Worm (Caenorhabditis elegans) whole organism, L4 larva: ENCODE data around the gene C18F10.2.

Experiments used
- F10B5.3 ChIP-seq: sonication (generic microtip); optimal IDR thresholded peaks from 2 replicates; lab custom pipeline; 2016; ENCODE audit warnings: mild to moderate bottlenecking, missing genetic modification characterization, missing compliant biosample characterization
- F26F4.8 ChIP-seq: fragments of 200-800 bp; sonication (Bioruptor generic); conservative IDR thresholded peaks from 2 replicates; pipeline ENCODE4 v1.3.6; 2022; ENCODE audit warnings: missing genetic modification characterization, missing compliant biosample characterization
- F37D6.2 ChIP-seq: sonication (generic microtip); optimal IDR thresholded peaks from 2 replicates; lab custom pipeline; 2016; ENCODE audit warnings: mild to moderate bottlenecking, missing genetic modification characterization, missing compliant biosample characterization
- F44E2.7 ChIP-seq: fragments of 200-800 bp; sonication (Bioruptor generic); IDR thresholded peaks from 2 replicates; pipeline ENCODE4 v2.1.2; 2022; ENCODE audit warnings: missing genetic modification characterization, missing compliant biosample characterization
- R02D3.7 ChIP-seq: fragments of 150-350 bp; sonication (generic microtip); optimal IDR thresholded peaks from 3 replicates; lab custom pipeline; 2014; ENCODE audit warnings: missing biosample characterization, missing genetic modification characterization
- T26A8.4 ChIP-seq: fragments of 200-800 bp; sonication (Bioruptor generic); IDR thresholded peaks from 2 replicates; pipeline ENCODE4 v1.3.6; 2022; ENCODE audit warnings: missing genetic modification characterization, missing compliant biosample characterization
- Y5F2A.4 ChIP-seq: fragments of 200-800 bp; sonication (Bioruptor generic); optimal IDR thresholded peaks from 2 replicates; lab custom pipeline; 2018; ENCODE audit warnings: mild to moderate bottlenecking, missing genetic modification characterization, missing compliant biosample characterization
- Y75B8A.6 ChIP-seq: fragments of 200-800 bp; sonication (Bioruptor generic); IDR thresholded peaks from 2 replicates; pipeline ENCODE4 v1.3.6; 2022; ENCODE audit warnings: missing genetic modification reagents, missing genetic modification characterization, missing compliant biosample characterization
- ZK337.2 ChIP-seq: fragments of 200-800 bp; sonication (Bioruptor generic); IDR thresholded peaks from 2 replicates; pipeline ENCODE4 v1.3.6; 2022; ENCODE audit warnings: missing genetic modification reagents, missing genetic modification characterization, missing compliant biosample characterization
- aha-1 ChIP-seq: fragments of 150-350 bp; peaks from one replicate; lab custom pipeline; 2014; ENCODE audit warnings: missing biosample characterization, missing genetic modification characterization
- arid-1 ChIP-seq: fragments of 200-800 bp; sonication (Bioruptor generic); conservative IDR thresholded peaks from 2 replicates; pipeline ENCODE4 v1.3.6; 2022; ENCODE audit warnings: missing genetic modification reagents, missing genetic modification characterization, missing compliant biosample characterization
- ceh-28 ChIP-seq: fragments of 150-350 bp; optimal IDR thresholded peaks from 2 replicates; lab custom pipeline; 2014; ENCODE audit warnings: missing biosample characterization, missing genetic modification reagents, missing genetic modification characterization
- ceh-82 ChIP-seq: sonication (generic microtip); optimal IDR thresholded peaks from 2 replicates; lab custom pipeline; 2017; ENCODE audit warnings: missing biosample characterization, missing genetic modification characterization
- ces-1 ChIP-seq: fragments of 150-350 bp; sonication (generic microtip); optimal IDR thresholded peaks from 4 replicates; lab custom pipeline; 2014; ENCODE audit warnings: missing biosample characterization, missing genetic modification reagents, missing genetic modification characterization
- cey-2 ChIP-seq: sonication (generic microtip); optimal IDR thresholded peaks from 3 replicates; lab custom pipeline; 2017; ENCODE audit warnings: missing genetic modification characterization, mild to moderate bottlenecking, missing compliant biosample characterization, antibody characterized with exemption, borderline replicate concordance; ENCODE audit not compliant: insufficient read depth
- daf-12 ChIP-seq: fragments of 150-350 bp; optimal IDR thresholded peaks from 2 replicates; lab custom pipeline; 2014; ENCODE audit warnings: missing biosample characterization, missing genetic modification reagents, missing genetic modification characterization
- daf-16 ChIP-seq, 3 experiments: sonication (generic microtip); optimal IDR thresholded peaks; 2 replicates each; lab custom pipeline; 2016 to 2017; ENCODE audit warnings: missing genetic modification characterization in 3 of 3, missing genetic modification reagents in 3 of 3, mild to moderate bottlenecking in 2 of 3, missing compliant biosample characterization in 2 of 3, missing biosample characterization in 1 of 3, moderate library complexity in 1 of 3
- dmd-9 ChIP-seq: fragments of 200-800 bp; sonication (Bioruptor generic); IDR thresholded peaks from 2 replicates; pipeline ENCODE4 v1.3.6; 2022; ENCODE audit warnings: missing genetic modification reagents, missing genetic modification characterization, missing compliant biosample characterization
- egl-43 ChIP-seq: fragments of 200-800 bp; sonication (Bioruptor generic); IDR thresholded peaks from 2 replicates; pipeline ENCODE4 v1.3.6; 2022; ENCODE audit warnings: missing genetic modification reagents, missing genetic modification characterization, missing compliant biosample characterization
- gei-8 ChIP-seq: fragments of 200-800 bp; sonication (Bioruptor generic); optimal IDR thresholded peaks from 2 replicates; lab custom pipeline; 2018; ENCODE audit warnings: mild to moderate bottlenecking, missing genetic modification characterization, missing compliant biosample characterization
- hif-1 ChIP-seq, 2 experiments: sonication (generic microtip); optimal IDR thresholded peaks; 2 replicates each; lab custom pipeline; 2016 to 2017; ENCODE audit warnings: missing compliant biosample characterization in 2 of 2, missing genetic modification characterization in 2 of 2, missing genetic modification reagents in 2 of 2, missing genotype in 2 of 2, mild to moderate bottlenecking in 1 of 2
- hlh-11 ChIP-seq: fragments of 200-800 bp; sonication (Bioruptor generic); optimal IDR thresholded peaks from 2 replicates; lab custom pipeline; 2018; ENCODE audit warnings: mild to moderate bottlenecking, missing genetic modification characterization, missing compliant biosample characterization
- hlh-30 ChIP-seq: sonication (generic microtip); optimal IDR thresholded peaks from 2 replicates; lab custom pipeline; 2017; ENCODE audit warnings: antibody characterized with exemption, mild to moderate bottlenecking, missing genetic modification characterization, missing compliant biosample characterization; ENCODE audit not compliant: insufficient read depth
- jun-1 ChIP-seq: fragments of 150-350 bp; optimal IDR thresholded peaks from 2 replicates; lab custom pipeline; 2014; ENCODE audit warnings: missing biosample characterization, missing genetic modification reagents, missing genetic modification characterization
- lim-7 ChIP-seq: fragments of 200-800 bp; sonication (Bioruptor generic); IDR thresholded peaks from 2 replicates; pipeline ENCODE4 v1.3.6; 2022; ENCODE audit warnings: missing genetic modification characterization, missing compliant biosample characterization
- lin-1 ChIP-seq: fragments of 200-800 bp; sonication (Bioruptor generic); IDR thresholded peaks from 2 replicates; pipeline ENCODE4 v1.3.6; 2022; ENCODE audit warnings: missing genetic modification reagents, missing genetic modification characterization, missing compliant biosample characterization
- lin-38 ChIP-seq: fragments of 200-800 bp; sonication (Bioruptor generic); IDR thresholded peaks from 2 replicates; pipeline ENCODE4 v1.3.6; 2022; ENCODE audit warnings: missing genetic modification reagents, missing genetic modification characterization, missing compliant biosample characterization
- lir-3 ChIP-seq: sonication (generic microtip); optimal IDR thresholded peaks from 2 replicates; lab custom pipeline; 2016; ENCODE audit warnings: mild to moderate bottlenecking, missing genetic modification characterization, missing compliant biosample characterization
- lsy-2 ChIP-seq, 2 experiments: fragments of 150-350 bp in 1 of 2; sonication (generic microtip) in 1 of 2; optimal IDR thresholded peaks; 2 replicates each; lab custom pipeline; 2014 to 2017; ENCODE audit warnings: missing biosample characterization in 2 of 2, missing genetic modification characterization in 2 of 2
- mes-2 ChIP-seq: sonication (generic microtip); optimal IDR thresholded peaks from 2 replicates; lab custom pipeline; 2016; ENCODE audit warnings: missing genotype, mild to moderate bottlenecking, missing genetic modification characterization, missing compliant biosample characterization; ENCODE audit not compliant: poor library complexity, severe bottlenecking
- mxl-2 ChIP-seq: fragments of 200-800 bp; sonication (Bioruptor generic); conservative IDR thresholded peaks from 2 replicates; pipeline ENCODE4 v1.3.6; 2022; ENCODE audit warnings: missing genetic modification reagents, missing genetic modification characterization, missing compliant biosample characterization
- mxl-3 ChIP-seq: fragments of 200-800 bp; sonication (Bioruptor generic); optimal IDR thresholded peaks from 2 replicates; lab custom pipeline; 2018; ENCODE audit warnings: mild to moderate bottlenecking, missing genetic modification characterization, missing compliant biosample characterization
- nhr-102 ChIP-seq: sonication (generic microtip); optimal IDR thresholded peaks from 2 replicates; lab custom pipeline; 2016; ENCODE audit warnings: mild to moderate bottlenecking, missing genetic modification characterization, moderate library complexity, missing compliant biosample characterization
- nhr-11 ChIP-seq: fragments of 150-350 bp; optimal IDR thresholded peaks from 2 replicates; lab custom pipeline; 2014; ENCODE audit warnings: missing biosample characterization, missing genetic modification characterization
- nhr-237 ChIP-seq: sonication (generic microtip); optimal IDR thresholded peaks from 2 replicates; lab custom pipeline; 2017; ENCODE audit warnings: missing biosample characterization, missing genetic modification characterization
- nhr-25 ChIP-seq: sonication (generic microtip); optimal IDR thresholded peaks from 2 replicates; lab custom pipeline; 2017; ENCODE audit warnings: missing genetic modification characterization, mild to moderate bottlenecking, missing compliant biosample characterization, antibody characterized with exemption, moderate library complexity, borderline replicate concordance; ENCODE audit not compliant: insufficient read depth
- nhr-28 ChIP-seq: fragments of 150-350 bp; optimal IDR thresholded peaks from 2 replicates; lab custom pipeline; 2014; ENCODE audit warnings: missing biosample characterization, missing genetic modification characterization
- nhr-42 ChIP-seq: fragments of 200-800 bp; sonication (Bioruptor generic); IDR thresholded peaks from 2 replicates; pipeline ENCODE4 v1.3.6; 2022; ENCODE audit warnings: missing genetic modification characterization, missing compliant biosample characterization
- nhr-6 ChIP-seq: fragments of 150-350 bp; optimal IDR thresholded peaks from 2 replicates; lab custom pipeline; 2014; ENCODE audit warnings: missing biosample characterization, missing genetic modification characterization
- nhr-77 ChIP-seq: fragments of 150-350 bp; optimal IDR thresholded peaks from 2 replicates; lab custom pipeline; 2014; ENCODE audit warnings: missing biosample characterization, missing genetic modification characterization
- rbr-2 ChIP-seq: sonication (generic microtip); optimal IDR thresholded peaks from 2 replicates; lab custom pipeline; 2016; ENCODE audit warnings: missing genotype, missing genetic modification characterization, missing compliant biosample characterization
- set-16 ChIP-seq: fragments of 200-800 bp; sonication (Bioruptor generic); IDR thresholded peaks from 2 replicates; pipeline ENCODE4 v1.3.6; 2022; ENCODE audit warnings: missing genetic modification reagents, missing genetic modification characterization, missing compliant biosample characterization
- snpc-4 ChIP-seq: fragments of 150-350 bp; optimal IDR thresholded peaks from 2 replicates; lab custom pipeline; 2014; ENCODE audit warnings: missing biosample characterization, missing genetic modification characterization
- spr-1 ChIP-seq: sonication (generic microtip); optimal IDR thresholded peaks from 2 replicates; lab custom pipeline; 2016; ENCODE audit warnings: mild to moderate bottlenecking, missing genetic modification characterization, missing compliant biosample characterization
- unc-39 ChIP-seq: sonication (generic microtip); optimal IDR thresholded peaks from 2 replicates; lab custom pipeline; 2017; ENCODE audit warnings: missing biosample characterization, missing genetic modification characterization
- zag-1 ChIP-seq: fragments of 150-350 bp; optimal IDR thresholded peaks from 2 replicates; lab custom pipeline; 2014; ENCODE audit warnings: missing biosample characterization, missing genetic modification characterization
- zfp-3 ChIP-seq: fragments of 200-800 bp; sonication (Bioruptor generic); conservative IDR thresholded peaks from 2 replicates; pipeline ENCODE4 v1.3.6; 2022; ENCODE audit warnings: missing genetic modification reagents, missing genetic modification characterization, missing compliant biosample characterization
- zip-11 ChIP-seq: fragments of 200-800 bp; sonication (Bioruptor generic); IDR thresholded peaks from 2 replicates; pipeline ENCODE4 v1.3.6; 2022; ENCODE audit warnings: missing genetic modification characterization, missing compliant biosample characterization
- zip-2 ChIP-seq: fragments of 150-350 bp; optimal IDR thresholded peaks from 2 replicates; lab custom pipeline; 2014; ENCODE audit warnings: missing biosample characterization, missing genetic modification characterization
- ztf-11 ChIP-seq: fragments of 150-350 bp; optimal IDR thresholded peaks from 2 replicates; lab custom pipeline; 2014; ENCODE audit warnings: missing biosample characterization, missing genetic modification characterization
- ztf-7 ChIP-seq: fragments of 150-350 bp; optimal IDR thresholded peaks from 2 replicates; lab custom pipeline; 2014; ENCODE audit warnings: missing biosample characterization, missing genetic modification characterization

C18F10.2 gene

ce11 chrIII:6278301-6278827 is 5.4 kb downstream of the C18F10.2 start, which contains the start of gene C18F10.7:
TSS of gene C18F10.7 (minus strand) at chrIII:6278351.
- TF ChIP-seq rbr-2 (tag; lab: Kevin White, UChicago): peak; percentile 34
- TF ChIP-seq nhr-25: no peak
- no peak for TF ChIP-seq nhr-42 (GFP tag; lab: Robert Waterston, UW)
- TF ChIP-seq ztf-11: no peak
- TF ChIP-seq F37D6.2: no peak
- no peak for TF ChIP-seq Y75B8A.6 (GFP tag; lab: Robert Waterston, UW)
- no peak for TF ChIP-seq ceh-82
- TF ChIP-seq snpc-4: no peak
- no peak for TF ChIP-seq daf-12
- no peak for TF ChIP-seq dmd-9 (GFP tag; lab: Robert Waterston, UW)
- TF ChIP-seq F44E2.7: no peak
- TF ChIP-seq ZK337.2 (GFP tag; lab: Robert Waterston, UW): no peak
- no peak for TF ChIP-seq nhr-77
- no peak for TF ChIP-seq ztf-7
- TF ChIP-seq lir-3 (tag; lab: Kevin White, UChicago): no peak
- TF ChIP-seq daf-16 (GFP tag; optimal IDR thresholded peaks at IDR 0.05; lab: Kevin White, UChicago): no peak
- no peak for TF ChIP-seq daf-16 (tag; optimal IDR thresholded peaks at IDR 0.05; lab: Kevin White, UChicago)
- peak; percentile 69 for TF ChIP-seq hlh-11
- TF ChIP-seq lin-1 (GFP tag; lab: Robert Waterston, UW): no peak
- TF ChIP-seq set-16 (GFP tag; lab: Robert Waterston, UW): no peak
- no peak for TF ChIP-seq lin-38 (GFP tag; lab: Robert Waterston, UW)
- no peak for TF ChIP-seq nhr-237 (tag; lab: Kevin White, UChicago)
- TF ChIP-seq F10B5.3: no peak
- TF ChIP-seq spr-1 (tag; lab: Kevin White, UChicago): peak; percentile 13
- TF ChIP-seq F26F4.8 (GFP tag; lab: Robert Waterston, UW): no peak
- TF ChIP-seq jun-1 (tag; lab: Kevin White, UChicago): no peak
- TF ChIP-seq zfp-3 (GFP tag; lab: Robert Waterston, UW): no peak
- TF ChIP-seq gei-8 (GFP tag; lab: Kevin White, UChicago): no peak
- TF ChIP-seq unc-39 (tag; lab: Kevin White, UChicago): no peak
- TF ChIP-seq hif-1 (tag; optimal IDR thresholded peaks at IDR 0.05; lab: Kevin White, UChicago): no peak
- TF ChIP-seq lsy-2 (tag; optimal IDR thresholded peaks at IDR 0.05; lab: Kevin White, UChicago): peak in 1 of 2 experiments; percentile 45
- no peak for TF ChIP-seq T26A8.4 (GFP tag; lab: Robert Waterston, UW)
- no peak for TF ChIP-seq cey-2 (tag; lab: Kevin White, UChicago)
- no peak for TF ChIP-seq zag-1 (tag; lab: Kevin White, UChicago)
- TF ChIP-seq nhr-102 (tag; lab: Kevin White, UChicago): peak; percentile 1
- TF ChIP-seq ceh-28 (tag; lab: Kevin White, UChicago): no peak
- no peak for TF ChIP-seq nhr-11
- TF ChIP-seq mxl-3 (GFP tag; lab: Kevin White, UChicago): no peak
- peak; percentile 49 for TF ChIP-seq mes-2
- TF ChIP-seq arid-1 (GFP tag; lab: Robert Waterston, UW): peak; percentile 53; the same call in 1 of the 2 replicates
- no peak for TF ChIP-seq ces-1 (GFP tag; lab: Kevin White, UChicago)
- peak; percentile 94 for TF ChIP-seq aha-1 (tag; lab: Kevin White, UChicago)
- no peak for TF ChIP-seq mxl-2 (GFP tag; lab: Robert Waterston, UW)
- no peak for TF ChIP-seq R02D3.7
- no peak for TF ChIP-seq lim-7 (GFP tag; lab: Robert Waterston, UW)
- TF ChIP-seq nhr-28: peak; percentile 25
- TF ChIP-seq hlh-30 (tag; lab: Kevin White, UChicago): peak; percentile 95
- TF ChIP-seq Y5F2A.4 (GFP tag; lab: Kevin White, UChicago): no peak
- no peak for TF ChIP-seq zip-11
- TF ChIP-seq egl-43 (GFP tag; lab: Robert Waterston, UW): no peak
- peak; percentile 21 for TF ChIP-seq nhr-6 (tag; lab: Kevin White, UChicago)
- no peak for TF ChIP-seq zip-2 (tag; lab: Kevin White, UChicago)
